Fruit fly (Drosophila melanogaster) whole organism, embryonic: ENCODE data around the gene Rtca.

Experiments used
- Awh ChIP-seq: fragments of 200-800 bp; sonication (Bioruptor generic); IDR thresholded peaks from 2 replicates; pipeline ENCODE4, ENCODE4 v1.3.6; 2022; ENCODE audit warnings: missing biosample characterization, missing genetic modification characterization
- Bteb2 ChIP-seq: fragments of 200-800 bp; sonication (Bioruptor generic); optimal IDR thresholded peaks from 2 replicates; lab custom pipeline; 2016; ENCODE audit warnings: missing biosample characterization, missing genetic modification characterization
- CG10366 ChIP-seq: fragments of 200-800 bp; sonication (Bioruptor generic); IDR thresholded peaks from 2 replicates; pipeline ENCODE4 v1.3.6; 2022; ENCODE audit warnings: missing biosample characterization, missing genetic modification characterization
- CG11247 ChIP-seq: fragments of 200-800 bp; sonication (Bioruptor generic); IDR thresholded peaks from 2 replicates; pipeline ENCODE4 v1.3.6; 2022; ENCODE audit warnings: missing biosample characterization, missing genetic modification characterization
- CG1233 ChIP-seq: fragments of 200-800 bp; sonication (Bioruptor generic); optimal IDR thresholded peaks from 4 replicates; lab custom pipeline; 2018; ENCODE audit warnings: missing biosample characterization, mild to moderate bottlenecking, missing genetic modification characterization
- CG14014 ChIP-seq: fragments of 200-800 bp; sonication (Bioruptor generic); IDR thresholded peaks from 2 replicates; pipeline ENCODE4 v1.3.6; 2022; ENCODE audit warnings: missing biosample characterization, missing genetic modification characterization
- CG15269 ChIP-seq: fragments of 200-800 bp; sonication (Bioruptor generic); optimal IDR thresholded peaks from 2 replicates; lab custom pipeline; 2018; ENCODE audit warnings: missing biosample characterization, mild to moderate bottlenecking, missing genetic modification characterization, moderate library complexity
- CG17802 ChIP-seq: fragments of 200-800 bp; sonication (Bioruptor generic); optimal IDR thresholded peaks from 2 replicates; lab custom pipeline; 2018; ENCODE audit warnings: missing biosample characterization, mild to moderate bottlenecking, missing genetic modification characterization, moderate library complexity
- CG18262 ChIP-seq: fragments of 200-800 bp; optimal IDR thresholded peaks from 3 replicates; lab custom pipeline; 2019; ENCODE audit warnings: missing biosample characterization, mild to moderate bottlenecking, missing genetic modification characterization, moderate library complexity
- CG2875 ChIP-seq: fragments of 200-800 bp; sonication (Bioruptor generic); optimal IDR thresholded peaks from 2 replicates; lab custom pipeline; 2017; ENCODE audit warnings: missing biosample characterization, mild to moderate bottlenecking, missing genetic modification characterization, missing genetic modification reagents
- CG34376 ChIP-seq: fragments of 200-800 bp; sonication (Bioruptor generic); optimal IDR thresholded peaks from 2 replicates; lab custom pipeline; 2018; ENCODE audit warnings: missing biosample characterization, mild to moderate bottlenecking, missing genetic modification characterization
- CG3847 ChIP-seq: fragments of 200-800 bp; sonication (Bioruptor generic); IDR thresholded peaks from 2 replicates; pipeline ENCODE4 v1.3.6; 2022; ENCODE audit warnings: missing biosample characterization, missing genetic modification characterization
- CG3995 ChIP-seq: fragments of 200-800 bp; sonication (Bioruptor generic); optimal IDR thresholded peaks from 3 replicates; lab custom pipeline; 2016; ENCODE audit warnings: missing biosample characterization, missing genetic modification characterization
- CG6791 ChIP-seq: fragments of 200-800 bp; sonication (Bioruptor generic); IDR thresholded peaks from 3 replicates; pipeline ENCODE4 v1.3.6; 2022; ENCODE audit warnings: missing biosample characterization, missing genetic modification characterization; ENCODE audit not compliant: partially characterized antibody
- CG7963 ChIP-seq: fragments of 200-800 bp; sonication (Bioruptor generic); IDR thresholded peaks from 3 replicates; pipeline ENCODE4 v1.3.6; 2022; ENCODE audit warnings: missing biosample characterization, missing genetic modification characterization; ENCODE audit not compliant: partially characterized antibody
- CG8924 ChIP-seq: fragments of 200-800 bp; optimal IDR thresholded peaks from 3 replicates; lab custom pipeline; 2019; ENCODE audit warnings: missing biosample characterization, mild to moderate bottlenecking, missing genetic modification characterization, moderate library complexity
- Camta ChIP-seq: fragments of 200-800 bp; sonication (Bioruptor generic); optimal IDR thresholded peaks from 2 replicates; lab custom pipeline; 2016; ENCODE audit warnings: missing biosample characterization, missing genetic modification characterization
- D19B ChIP-seq: fragments of 200-800 bp; sonication (Bioruptor generic); optimal IDR thresholded peaks from 2 replicates; lab custom pipeline; 2017; ENCODE audit warnings: missing biosample characterization, mild to moderate bottlenecking, missing genetic modification characterization
- Dll ChIP-seq: fragments of 200-800 bp; sonication (Bioruptor generic); IDR thresholded peaks from 4 replicates; pipeline ENCODE4 v1.3.6; 2022; ENCODE audit warnings: missing biosample characterization, missing genetic modification characterization; ENCODE audit not compliant: partially characterized antibody
- Dref ChIP-seq: fragments of 200-800 bp; sonication (Bioruptor generic); IDR thresholded peaks from 2 replicates; pipeline ENCODE4 v1.3.6; 2022; ENCODE audit warnings: missing biosample characterization, missing genetic modification characterization
- Fer3 ChIP-seq: fragments of 200-800 bp; sonication (Bioruptor generic); optimal IDR thresholded peaks from 2 replicates; lab custom pipeline; 2018; ENCODE audit warnings: missing biosample characterization, mild to moderate bottlenecking, missing genetic modification characterization, moderate library complexity
- HLHmδ ChIP-seq: fragments of 200-800 bp; sonication (Bioruptor generic); optimal IDR thresholded peaks from 2 replicates; lab custom pipeline; 2018; ENCODE audit warnings: missing biosample characterization, mild to moderate bottlenecking, missing genetic modification characterization, moderate library complexity
- Hr78 ChIP-seq, 2 experiments: fragments of 200-800 bp in 1 of 2; fragments of >200 bp in 1 of 2; sonication (Bioruptor generic) in 1 of 2; optimal IDR thresholded peaks; 2 replicates each; lab custom pipeline; 2017 to 2019; ENCODE audit warnings: missing biosample characterization in 2 of 2, missing genetic modification characterization in 2 of 2, mild to moderate bottlenecking in 1 of 2, moderate library complexity in 1 of 2
- Oli ChIP-seq: fragments of 200-800 bp; sonication (Bioruptor generic); optimal IDR thresholded peaks from 2 replicates; lab custom pipeline; 2018; ENCODE audit warnings: missing biosample characterization, mild to moderate bottlenecking, missing genetic modification characterization, moderate library complexity
- Six4 ChIP-seq: fragments of 200-800 bp; sonication (Bioruptor generic); optimal IDR thresholded peaks from 2 replicates; lab custom pipeline; 2016; ENCODE audit warnings: missing biosample characterization, missing genetic modification characterization
- Sox102F ChIP-seq: fragments of 200-800 bp; sonication (Bioruptor generic); optimal IDR thresholded peaks from 2 replicates; lab custom pipeline; 2018; ENCODE audit warnings: missing biosample characterization, mild to moderate bottlenecking, missing genetic modification characterization, moderate library complexity
- Spps ChIP-seq: fragments of 200-800 bp; sonication (Bioruptor generic); optimal IDR thresholded peaks from 2 replicates; lab custom pipeline; 2018; ENCODE audit warnings: missing biosample characterization, mild to moderate bottlenecking, missing genetic modification characterization
- Sry-β ChIP-seq: fragments of 200-800 bp; sonication (Bioruptor generic); optimal IDR thresholded peaks from 2 replicates; lab custom pipeline; 2018; ENCODE audit warnings: missing biosample characterization, mild to moderate bottlenecking, missing genetic modification characterization, moderate library complexity
- Tbp ChIP-seq: fragments of >200 bp; optimal IDR thresholded peaks from 2 replicates; lab custom pipeline; 2018; ENCODE audit warnings: missing biosample characterization, missing genetic modification characterization
- Vsx1 ChIP-seq: fragments of 200-800 bp; sonication (Bioruptor generic); optimal IDR thresholded peaks from 2 replicates; lab custom pipeline; 2017; ENCODE audit warnings: missing biosample characterization, mild to moderate bottlenecking, missing genetic modification characterization, missing genetic modification reagents
- ab ChIP-seq: fragments of 200-800 bp; sonication (Bioruptor generic); optimal IDR thresholded peaks from 2 replicates; lab custom pipeline; 2016; ENCODE audit warnings: missing biosample characterization, missing genetic modification characterization
- br ChIP-seq: fragments of >200 bp; optimal IDR thresholded peaks from 2 replicates; lab custom pipeline; 2017
- bsh ChIP-seq, 2 experiments: fragments of 200-800 bp; sonication (Bioruptor generic); optimal IDR thresholded peaks; 2 replicates each; lab custom pipeline; 2017 to 2018; ENCODE audit warnings: mild to moderate bottlenecking in 2 of 2, missing biosample characterization in 2 of 2, missing genetic modification characterization in 2 of 2, moderate library complexity in 1 of 2
- cad ChIP-seq: fragments of >200 bp; optimal IDR thresholded peaks from 2 replicates; lab custom pipeline; 2017; ENCODE audit warnings: missing biosample characterization, missing genetic modification characterization
- chm ChIP-seq: fragments of 200-800 bp; sonication (Bioruptor generic); IDR thresholded peaks from 2 replicates; pipeline ENCODE4 v1.3.6; 2022; ENCODE audit warnings: missing biosample characterization, missing genetic modification characterization
- chn ChIP-seq: fragments of 200-800 bp; sonication (Bioruptor generic); optimal IDR thresholded peaks from 2 replicates; lab custom pipeline; 2016; ENCODE audit warnings: missing biosample characterization, missing genetic modification characterization
- crc ChIP-seq: fragments of 200-800 bp; sonication (Bioruptor generic); optimal IDR thresholded peaks from 2 replicates; lab custom pipeline; 2016; ENCODE audit warnings: missing biosample characterization, missing genetic modification characterization
- cwo ChIP-seq: fragments of 200-800 bp; sonication (Bioruptor generic); optimal IDR thresholded peaks from 3 replicates; lab custom pipeline; 2017; ENCODE audit warnings: missing biosample characterization, missing genetic modification characterization, mild to moderate bottlenecking, moderate library complexity, missing genetic modification reagents
- fru ChIP-seq: fragments of >200 bp; optimal IDR thresholded peaks from 2 replicates; lab custom pipeline; 2017
- gcm ChIP-seq: fragments of 200-800 bp; sonication (Bioruptor generic); optimal IDR thresholded peaks from 2 replicates; lab custom pipeline; 2019; ENCODE audit warnings: missing biosample characterization, mild to moderate bottlenecking, missing genetic modification characterization, moderate library complexity
- ham ChIP-seq: fragments of 200-800 bp; sonication (Bioruptor generic); IDR thresholded peaks from 2 replicates; pipeline ENCODE4 v1.3.6; 2022; ENCODE audit warnings: missing biosample characterization, missing genetic modification characterization
- kni ChIP-seq: fragments of 200-800 bp; sonication (Bioruptor generic); optimal IDR thresholded peaks from 3 replicates; lab custom pipeline; 2017; ENCODE audit warnings: mild to moderate bottlenecking, missing biosample characterization, missing genetic modification reagents, missing genetic modification characterization
- lov ChIP-seq, 2 experiments: fragments of 200-800 bp in 1 of 2; fragments of >200 bp in 1 of 2; sonication (Bioruptor generic) in 1 of 2; IDR thresholded peaks in 1 of 2; optimal IDR thresholded peaks in 1 of 2; 2 replicates in 1 of 2; 3 replicates in 1 of 2; pipeline versions ENCODE4 v1.3.6 to Lab custom; 2017 to 2022; ENCODE audit warnings: missing biosample characterization in 1 of 2, missing genetic modification characterization in 1 of 2
- pita ChIP-seq: fragments of 200-800 bp; sonication (Bioruptor generic); optimal IDR thresholded peaks from 2 replicates; lab custom pipeline; 2017; ENCODE audit warnings: missing biosample characterization, mild to moderate bottlenecking, missing genetic modification characterization
- sd ChIP-seq: fragments of 200-800 bp; sonication (Bioruptor generic); optimal IDR thresholded peaks from 3 replicates; lab custom pipeline; 2018; ENCODE audit warnings: missing biosample characterization, mild to moderate bottlenecking, missing genetic modification characterization, moderate library complexity
- sens ChIP-seq: fragments of 200-800 bp; sonication (Bioruptor generic); peaks from one replicate; lab custom pipeline; 2016; ENCODE audit warnings: missing biosample characterization, missing genetic modification characterization
- slbo ChIP-seq: fragments of 200-800 bp; sonication (Bioruptor generic); IDR thresholded peaks from 2 replicates; pipeline ENCODE4 v1.3.6; 2022; ENCODE audit warnings: missing biosample characterization, missing genetic modification characterization
- sqz ChIP-seq: fragments of 200-800 bp; sonication (Bioruptor generic); optimal IDR thresholded peaks from 3 replicates; lab custom pipeline; 2018; ENCODE audit warnings: missing biosample characterization, mild to moderate bottlenecking, missing genetic modification characterization
- stwl ChIP-seq: fragments of 200-800 bp; sonication (Bioruptor generic); optimal IDR thresholded peaks from 3 replicates; lab custom pipeline; 2018; ENCODE audit warnings: missing biosample characterization, mild to moderate bottlenecking, missing genetic modification characterization, moderate library complexity
- toy ChIP-seq: fragments of 200-800 bp; sonication (Bioruptor generic); IDR thresholded peaks from 2 replicates; pipeline ENCODE4 v1.3.6; 2022; ENCODE audit warnings: missing biosample characterization, missing genetic modification characterization
- zen ChIP-seq: fragments of 200-800 bp; sonication (Bioruptor generic); optimal IDR thresholded peaks from 3 replicates; lab custom pipeline; 2018; ENCODE audit warnings: missing biosample characterization, mild to moderate bottlenecking, missing genetic modification characterization, moderate library complexity

Gene Rtca

DNA sequence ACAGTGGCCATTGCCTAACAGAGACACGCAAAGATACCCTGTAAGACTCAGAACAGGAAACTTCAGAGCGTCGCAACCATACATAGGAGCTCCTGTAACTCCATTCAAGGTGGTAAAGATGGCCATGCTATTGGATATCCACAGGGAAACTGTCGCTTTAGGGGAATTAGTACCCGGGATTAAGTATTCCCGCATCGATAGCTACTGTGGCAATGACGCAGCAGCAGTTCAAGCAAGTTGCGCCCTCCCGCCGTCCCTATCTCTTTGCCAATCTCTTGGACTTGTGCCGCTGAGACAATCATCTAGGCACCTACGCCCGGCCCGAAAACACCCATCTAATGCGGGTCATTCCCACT is 1.5 kb upstream of the Rtca start (continued):
- TF ChIP-seq stwl (tag; lab: Kevin White, UChicago) (no peak), gcm (GFP tag; lab: Kevin White, UChicago) (peak; percentile 56), Vsx1 (no peak), CG18262 (tag; lab: Kevin White, UChicago) (peak; percentile 39), zen (tag; lab: Kevin White, UChicago) (peak; percentile 20), bsh (GFP tag; optimal IDR thresholded peaks at IDR 0.05; lab: Kevin White, UChicago) (peak; percentile 31 to 49), crc (GFP tag; lab: Kevin White, UChicago) (peak; percentile 32), Fer3 (tag; lab: Kevin White, UChicago) (peak; percentile 58), CG1233 (no peak), CG3847 (GFP tag; lab: Robert Waterston, UW) (peak; percentile 75), sens (GFP tag; lab: Kevin White, UChicago) (peak; percentile 79), Oli (peak; percentile 41), Spps (tag; lab: Kevin White, UChicago) (no peak), slbo (peak; percentile 76), lov (optimal IDR thresholded peaks at IDR 0.05; lab: Kevin White, UChicago) (no peak), lov (GFP tag; IDR thresholded peaks at IDR 0.05; lab: Robert Waterston, UW) (no peak), CG11247 (GFP tag; lab: Robert Waterston, UW) (peak; percentile 55), br (lab: Kevin White, UChicago) (no peak), CG3995 (GFP tag; lab: Kevin White, UChicago) (peak; percentile 44), cwo (GFP tag; lab: Kevin White, UChicago) (peak; percentile 65), chm (GFP tag; lab: Robert Waterston, UW) (0 out of 2 replicates have a peak, but pooled peaks have one; percentile 38), sqz (GFP tag; lab: Kevin White, UChicago) (no peak), CG34376 (GFP tag; lab: Kevin White, UChicago) (peak; percentile 33), CG7963 (GFP tag; lab: Robert Waterston, UW) (no peak), ham (GFP tag; lab: Robert Waterston, UW) (no peak; the same call in 1 of the 2 replicates), Awh (GFP tag; lab: Robert Waterston, UW) (no peak), sd (tag; lab: Kevin White, UChicago) (peak; percentile 97), CG6791 (GFP tag; lab: Robert Waterston, UW) (no peak), Tbp (no peak), ab (GFP tag; lab: Kevin White, UChicago) (peak; percentile 30), kni (peak; percentile 42), D19B (GFP tag; lab: Kevin White, UChicago) (peak; percentile 78), Bteb2 (GFP tag; lab: Kevin White, UChicago) (no peak), Sox102F (GFP tag; lab: Kevin White, UChicago) (peak; percentile 48), toy (peak; percentile 57; the same call in 1 of the 2 replicates), fru (lab: Kevin White, UChicago) (no peak), Camta (GFP tag; lab: Kevin White, UChicago) (peak; percentile 33), CG17802 (tag; lab: Kevin White, UChicago) (no peak), Dll (GFP tag; lab: Robert Waterston, UW) (no peak), Dref (GFP tag; lab: Robert Waterston, UW) (no peak), cad (GFP tag; lab: Kevin White, UChicago) (no peak), HLHmδ (GFP tag; lab: Kevin White, UChicago) (no peak), CG10366 (peak; percentile 43; the same call in 1 of the 2 replicates), Hr78 (GFP tag; optimal IDR thresholded peaks at IDR 0.05; lab: Kevin White, UChicago) (peak in 1 of 2 experiments; percentile 24), CG8924 (tag; lab: Kevin White, UChicago) (peak; percentile 37), Sry-β (GFP tag; lab: Kevin White, UChicago) (no peak), chn (GFP tag; lab: Kevin White, UChicago) (peak; percentile 21), CG15269 (tag; lab: Kevin White, UChicago) (peak; percentile 72), Six4 (GFP tag; lab: Kevin White, UChicago) (peak; percentile 14), CG14014 (GFP tag; lab: Robert Waterston, UW) (peak; percentile 69), pita (no peak), CG2875 (peak; percentile 8)
